Worm (Caenorhabditis elegans) whole organism, mixed stage, embryonic: ENCODE data around the gene Y54G2A.11.
"Not testable (repeated sequence)": the region's sequence is repeated elsewhere in the genome, so short reads cannot be mapped to it uniquely, and the experiment has no call there.

Experiments
- blmp-1 ChIP-seq: fragments of 150-350 bp; optimal IDR thresholded peaks from 2 replicates; lab custom pipeline; 2014; ENCODE audit warnings: missing biosample characterization, missing genetic modification characterization
- elt-1 ChIP-seq: sonication (generic microtip); optimal IDR thresholded peaks from 2 replicates; lab custom pipeline; 2017; ENCODE audit warnings: missing genetic modification characterization, mild to moderate bottlenecking, missing compliant biosample characterization, antibody characterized with exemption, moderate library complexity, borderline replicate concordance; ENCODE audit not compliant: insufficient read depth
- lin-13 ChIP-seq: fragments of 150-350 bp; optimal IDR thresholded peaks from 2 replicates; lab custom pipeline; 2014; ENCODE audit warnings: missing biosample characterization, missing genetic modification characterization
- lin-32 ChIP-seq: fragments of 200-800 bp; sonication (Bioruptor generic); optimal IDR thresholded peaks from 2 replicates; lab custom pipeline; 2018; ENCODE audit warnings: mild to moderate bottlenecking, missing genetic modification characterization, missing compliant biosample characterization
- mep-1 ChIP-seq: fragments of 150-350 bp; optimal IDR thresholded peaks from 2 replicates; lab custom pipeline; 2017; ENCODE audit warnings: missing biosample characterization, missing genetic modification reagents, missing genetic modification characterization, inconsistent platforms
- nhr-12 ChIP-seq: fragments of 150-350 bp; optimal IDR thresholded peaks from 2 replicates; lab custom pipeline; 2014; ENCODE audit warnings: missing biosample characterization, missing genetic modification characterization
- nhr-2 ChIP-seq: fragments of 150-350 bp; optimal IDR thresholded peaks from 2 replicates; lab custom pipeline; 2014; ENCODE audit warnings: missing biosample characterization, missing genetic modification characterization
- nhr-237 ChIP-seq: fragments of 150-350 bp; optimal IDR thresholded peaks from 2 replicates; lab custom pipeline; 2014; ENCODE audit warnings: missing biosample characterization, missing genetic modification characterization
- nhr-28 ChIP-seq: fragments of 150-350 bp; optimal IDR thresholded peaks from 2 replicates; lab custom pipeline; 2014; ENCODE audit warnings: missing biosample characterization, missing genetic modification characterization
- nhr-76 ChIP-seq: sonication (generic microtip); optimal IDR thresholded peaks from 2 replicates; lab custom pipeline; 2017; ENCODE audit warnings: missing biosample characterization, missing genetic modification characterization
- ztf-11 ChIP-seq: fragments of 150-350 bp; optimal IDR thresholded peaks from 2 replicates; lab custom pipeline; 2014; ENCODE audit warnings: missing biosample characterization, missing genetic modification characterization

- not testable (repeated sequence) for TF ChIP-seq blmp-1 (tag; lab: Kevin White, UChicago); lin-13 (tag; lab: Kevin White, UChicago); elt-1 (tag; lab: Kevin White, UChicago); lin-32 (GFP tag; lab: Kevin White, UChicago); nhr-237 (tag; lab: Kevin White, UChicago); ztf-11 (tag; lab: Kevin White, UChicago); nhr-12 (tag; lab: Kevin White, UChicago); nhr-2 (tag; lab: Kevin White, UChicago); mep-1; nhr-28; nhr-76
These were observed 30.0 kb upstream of the Y54G2A.11 start, which contains the start of gene Y54G2A.44 for ce11 chrIV:2801558-2801957.
